Fruit fly (Drosophila melanogaster): ENCODE measurements around the gene CG44574.

CG44574 gene

DNA sequence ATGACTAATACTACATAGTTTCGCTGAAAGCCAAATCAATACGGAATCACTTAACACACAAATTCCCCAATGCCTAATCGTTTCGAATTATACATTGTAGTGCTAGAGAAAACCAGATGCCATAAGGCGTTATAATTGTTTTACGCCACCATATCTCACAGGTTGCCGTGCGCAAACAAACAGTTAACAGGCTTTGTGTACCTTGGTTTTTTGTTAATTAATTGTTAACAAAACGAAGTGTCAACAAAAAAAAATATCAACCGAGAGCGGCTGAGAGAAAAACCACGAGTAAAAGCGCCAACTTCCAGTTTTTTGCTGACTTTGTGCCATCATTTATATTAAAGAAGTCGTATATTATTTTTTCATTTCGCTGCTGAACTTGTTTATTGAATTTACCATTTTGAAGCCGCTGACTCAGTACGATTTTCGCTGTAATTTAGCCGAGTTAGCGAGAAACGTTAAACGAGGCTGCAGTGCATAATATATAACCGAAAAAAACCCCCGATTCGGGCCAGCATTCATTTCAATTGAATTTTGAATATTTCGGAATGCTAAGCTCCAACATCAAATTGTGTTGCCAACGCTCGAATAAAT lies 7.0 kb upstream of the CG44574 start (continued):
- TF ChIP-seq dan (GFP tag; IDR thresholded peaks at IDR 0.05) (no peak), Hr3 (GFP tag; optimal IDR thresholded peaks at IDR 0.05) (no peak), dysf (GFP tag; IDR thresholded peaks at IDR 0.05) (no peak), CG13624 (GFP tag; optimal IDR thresholded peaks at IDR 0.05) (no peak), Camta (GFP tag; optimal IDR thresholded peaks at IDR 0.05) (no peak), salm (tag; optimal IDR thresholded peaks at IDR 0.05) (no peak), croc (GFP tag; conservative IDR thresholded peaks at IDR 0.05) (no peak), CG15011 (GFP tag; optimal IDR thresholded peaks at IDR 0.05) (peak; percentile 48), lilli (GFP tag; optimal IDR thresholded peaks at IDR 0.05) (no peak), ci (GFP tag; IDR thresholded peaks at IDR 0.05) (no peak), maf-S (GFP tag; optimal IDR thresholded peaks at IDR 0.05) (no peak), Xrp1 (GFP tag; IDR thresholded peaks at IDR 0.05) (0 out of 2 replicates have a peak, but pooled peaks have one; percentile 21), caup (GFP tag; optimal IDR thresholded peaks at IDR 0.05; ENCODE audit: severe bottlenecking) (peak; percentile 77), CG3281 (GFP tag; optimal IDR thresholded peaks at IDR 0.05) (peak; percentile 72), gfzf (GFP tag; optimal IDR thresholded peaks at IDR 0.05) (no peak), ems (GFP tag; optimal IDR thresholded peaks at IDR 0.05) (no peak), CG8089 (GFP tag; optimal IDR thresholded peaks at IDR 0.05) (no peak), Hr51 (GFP tag; optimal IDR thresholded peaks at IDR 0.05) (peak in 1 of 2 experiments; percentile 24), GATAe (GFP tag; conservative IDR thresholded peaks at IDR 0.05) (no peak), CG4282 (GFP tag; optimal IDR thresholded peaks at IDR 0.05) (no peak), D19A (tag; optimal IDR thresholded peaks at IDR 0.05) (no peak), Bgb (GFP tag; IDR thresholded peaks at IDR 0.05; ENCODE audit: partially characterized antibody) (no peak), CG10147 (GFP tag; optimal IDR thresholded peaks at IDR 0.05) (peak; percentile 52), kah (GFP tag; optimal IDR thresholded peaks at IDR 0.05) (no peak), CG6272 (GFP tag; IDR thresholded peaks at IDR 0.05) (no peak), CG12104 (GFP tag; optimal IDR thresholded peaks at IDR 0.05) (peak; percentile 25), CG2116 (GFP tag; optimal IDR thresholded peaks at IDR 0.05) (no peak), tin (GFP tag; optimal IDR thresholded peaks at IDR 0.05) (no peak)

DNA sequence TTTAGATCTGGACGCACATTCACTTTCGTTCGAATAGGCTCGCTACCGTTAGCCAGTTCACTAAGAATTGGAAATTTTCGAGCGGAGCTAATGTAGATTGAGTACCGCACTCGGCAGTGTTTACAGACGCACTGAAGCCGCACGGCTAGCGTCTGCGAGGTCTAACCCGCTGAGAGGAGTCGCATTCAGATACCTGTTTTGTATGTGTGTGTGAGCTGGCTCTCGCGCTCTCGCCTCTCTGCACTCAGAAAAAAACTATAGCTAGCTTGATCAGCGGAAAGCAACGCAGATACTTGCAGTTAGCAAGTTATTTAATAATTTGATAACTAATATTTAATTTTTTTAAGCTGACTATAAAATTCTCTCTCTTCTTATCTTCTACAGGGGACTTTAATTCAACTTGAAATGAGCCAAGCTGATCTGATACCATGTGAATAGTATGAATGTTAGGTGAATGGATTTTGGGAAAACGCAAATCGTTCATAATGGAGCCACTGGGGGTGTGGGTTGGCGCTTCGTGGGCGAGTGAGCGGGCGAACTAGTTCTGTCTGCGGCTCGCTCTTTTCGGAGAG lies 4.1 kb upstream of the CG44574 start, which contains the start of gene rau:
rau (minus strand) TSS at position 136 of the 572 bp plus-strand sequence.
- TF ChIP-seq CG31388 (GFP tag; optimal IDR thresholded peaks at IDR 0.05) = no peak
- peak; percentile 57 for TF ChIP-seq NFAT (GFP tag; IDR thresholded peaks at IDR 0.05)
- TF ChIP-seq CG31224 (GFP tag; IDR thresholded peaks at IDR 0.05) = peak; percentile 34; the same call in 1 of the 2 replicates
- TF ChIP-seq nom (GFP tag; optimal IDR thresholded peaks at IDR 0.05) = peak; percentile 65
- TF ChIP-seq Hr3 (GFP tag; optimal IDR thresholded peaks at IDR 0.05) = peak; percentile 70
- peak; percentile 73 for TF ChIP-seq CG34376 (GFP tag; optimal IDR thresholded peaks at IDR 0.05)
- peak; percentile 5 for TF ChIP-seq HLH54F (GFP tag; optimal IDR thresholded peaks at IDR 0.05)
- TF ChIP-seq ci (GFP tag; IDR thresholded peaks at IDR 0.05) = peak; percentile 77
- TF ChIP-seq ems (GFP tag; optimal IDR thresholded peaks at IDR 0.05) = peak; percentile 49
- peak; percentile 7 for TF ChIP-seq trh (GFP tag; optimal IDR thresholded peaks at IDR 0.05)
- TF ChIP-seq fru (optimal IDR thresholded peaks at IDR 0.05) = no peak
- TF ChIP-seq repo (GFP tag; optimal IDR thresholded peaks at IDR 0.05) = no peak
- peak; percentile 73 for TF ChIP-seq D19A (tag; optimal IDR thresholded peaks at IDR 0.05)
- TF ChIP-seq CG4730 (GFP tag; IDR thresholded peaks at IDR 0.05) = peak; percentile 49; the same call in 1 of the 2 replicates
- peak; percentile 26 for TF ChIP-seq stwl (tag; optimal IDR thresholded peaks at IDR 0.05)
- no peak for TF ChIP-seq CG3995 (GFP tag; optimal IDR thresholded peaks at IDR 0.05)
- TF ChIP-seq row (GFP tag; IDR thresholded peaks at IDR 0.05) = peak; percentile 91
- TF ChIP-seq Dad (GFP tag; optimal IDR thresholded peaks at IDR 0.05) = no peak
- TF ChIP-seq CG6175 (GFP tag; IDR thresholded peaks at IDR 0.05) = peak; percentile 55; the same call in 1 of the 3 replicates
- peak; percentile 92 for TF ChIP-seq cg (GFP tag; optimal IDR thresholded peaks at IDR 0.05)
- peak; percentile 88 for TF ChIP-seq gem (tag; optimal IDR thresholded peaks at IDR 0.05)
- TF ChIP-seq amos (GFP tag; IDR thresholded peaks at IDR 0.05; ENCODE audit: partially characterized antibody) = peak; percentile 27; the same call in 1 of the 2 replicates
- TF ChIP-seq HLH4C (GFP tag; IDR thresholded peaks at IDR 0.05; ENCODE audit: partially characterized antibody) = 0 out of 3 replicates have a peak, but pooled peaks have one; percentile 13
- no peak for TF ChIP-seq hkb (optimal IDR thresholded peaks at IDR 0.05)
- peak; percentile 65; the same call in 1 of the 2 replicates for TF ChIP-seq hkb (GFP tag; IDR thresholded peaks at IDR 0.05)
- TF ChIP-seq CG10543 (GFP tag; optimal IDR thresholded peaks at IDR 0.05) = peak; percentile 89
